Worm (Caenorhabditis elegans): ENCODE data around the gene ttr-49.
A peak's percentile ranks its signal among the peaks of the same experiment; 100 is the strongest.

The ttr-49 gene

DNA sequence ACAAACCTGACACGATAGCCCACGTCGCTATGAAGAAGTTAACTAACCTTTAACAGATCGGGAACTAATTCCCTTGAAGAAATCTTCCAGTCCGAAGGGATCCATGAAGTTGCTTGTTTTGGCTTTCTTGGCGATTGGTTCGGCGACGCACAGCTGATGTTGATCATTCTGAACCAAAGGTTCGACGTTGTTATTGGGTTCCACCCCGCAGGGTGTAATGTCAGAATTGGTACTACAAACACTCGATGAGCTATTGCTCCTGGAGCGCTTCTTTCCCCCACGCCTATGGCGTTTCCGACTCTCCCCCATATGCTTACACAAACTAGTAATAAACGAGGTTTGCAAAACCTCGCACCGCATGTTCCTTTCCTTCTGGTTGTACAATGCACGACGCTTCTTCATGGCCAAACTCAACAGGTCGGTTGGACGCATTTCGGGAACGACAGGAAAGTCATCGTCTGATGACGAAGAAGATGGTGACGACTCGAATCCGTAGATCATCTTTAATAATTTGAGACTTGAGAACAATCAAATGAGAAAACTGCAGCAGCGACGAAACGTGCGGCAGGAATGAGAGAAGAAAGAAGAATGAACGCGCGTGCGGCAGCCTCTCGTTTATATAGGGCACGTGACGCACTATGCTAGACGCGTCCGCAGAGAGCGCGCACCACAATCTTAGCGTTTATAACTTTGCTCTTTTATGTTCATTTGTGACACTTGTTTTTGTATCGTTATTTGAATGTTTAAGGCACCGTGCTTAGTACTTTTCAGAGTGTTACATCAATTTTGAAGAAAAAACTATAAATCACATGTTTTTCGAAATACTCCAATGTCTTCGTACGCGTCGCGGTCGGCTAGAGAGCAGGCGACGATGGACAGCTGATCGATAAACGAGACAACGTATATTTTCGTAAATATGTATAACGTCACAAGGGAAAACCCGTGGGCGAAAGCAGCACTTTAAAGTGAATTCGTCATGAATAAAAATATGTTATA lies 12.4 kb downstream of the ttr-49 start, which contains the start of gene tos-1:
Gene tos-1, minus strand, starts transcription at position 575 of the 996 bp plus-strand sequence.
- TF ChIP-seq pag-3 (tag; optimal IDR thresholded peaks at IDR 0.05; ENCODE audit: borderline replicate concordance, insufficient read depth): peak; percentile 7
- peak; percentile 100 for TF ChIP-seq pax-3 (tag; optimal IDR thresholded peaks at IDR 0.05)
- TF ChIP-seq unc-130 (tag; optimal IDR thresholded peaks at IDR 0.05): peak; percentile 69
- TF ChIP-seq nhr-28 (tag; optimal IDR thresholded peaks at IDR 0.05): peak; percentile 72
- TF ChIP-seq ztf-11 (tag; optimal IDR thresholded peaks at IDR 0.05): peak in 1 of 2 experiments; percentile 96
- TF ChIP-seq nhr-47 (tag; optimal IDR thresholded peaks at IDR 0.05): peak; percentile 100
- TF ChIP-seq elt-3 (tag; optimal IDR thresholded peaks at IDR 0.05): peak in 5 of 6 experiments; percentile 81 to 98 (median 90)
- peak; percentile 100 for TF ChIP-seq nhr-20 (tag; optimal IDR thresholded peaks at IDR 0.05)
- TF ChIP-seq hlh-17 (GFP tag; optimal IDR thresholded peaks at IDR 0.05; ENCODE audit: borderline replicate concordance): no peak
- peak; percentile 90 for TF ChIP-seq unc-62 (GFP tag; optimal IDR thresholded peaks at IDR 0.05)
- peak; percentile 97 for TF ChIP-seq sox-4 (tag; optimal IDR thresholded peaks at IDR 0.05)
- peak; percentile 95 for TF ChIP-seq ztf-4 (tag; optimal IDR thresholded peaks at IDR 0.05)
- TF ChIP-seq swsn-7 (tag; optimal IDR thresholded peaks at IDR 0.05): peak; percentile 100
- TF ChIP-seq dpl-1 (GFP tag; optimal IDR thresholded peaks at IDR 0.05): peak; percentile 78 to 85 (median 80)
- TF ChIP-seq nhr-85 (tag): peak; percentile 100
- peak; percentile 71 for TF ChIP-seq nhr-84 (tag; optimal IDR thresholded peaks at IDR 0.05)
- peak; percentile 89 to 96 for TF ChIP-seq lsy-2 (tag; optimal IDR thresholded peaks at IDR 0.05)
- peak; percentile 73 for TF ChIP-seq snpc-4 (tag; optimal IDR thresholded peaks at IDR 0.05)
- peak; percentile 66 for TF ChIP-seq lin-15B (tag; optimal IDR thresholded peaks at IDR 0.05)
- TF ChIP-seq fkh-8 (tag; optimal IDR thresholded peaks at IDR 0.05): peak; percentile 100
- TF ChIP-seq ces-1 (GFP tag; optimal IDR thresholded peaks at IDR 0.05): no peak
- peak; percentile 89 for TF ChIP-seq lir-3 (tag; optimal IDR thresholded peaks at IDR 0.05; ENCODE audit: poor library complexity)
- peak; percentile 98 for TF ChIP-seq fkh-10 (GFP tag; optimal IDR thresholded peaks at IDR 0.05)
- TF ChIP-seq aha-1 (tag; optimal IDR thresholded peaks at IDR 0.05): peak; percentile 90
- peak; percentile 100 for TF ChIP-seq snu-23 (GFP tag; optimal IDR thresholded peaks at IDR 0.05)
- TF ChIP-seq unc-86 (tag; optimal IDR thresholded peaks at IDR 0.05): peak; percentile 100
- TF ChIP-seq dsc-1 (tag; optimal IDR thresholded peaks at IDR 0.05): peak; percentile 100
- TF ChIP-seq lin-14 (GFP tag; optimal IDR thresholded peaks at IDR 0.05): peak; percentile 100
- TF ChIP-seq elt-2 (tag; optimal IDR thresholded peaks at IDR 0.05): peak; percentile 98
- TF ChIP-seq unc-30 (tag; optimal IDR thresholded peaks at IDR 0.05): no peak
- no peak for TF ChIP-seq F16B12.6 (tag; optimal IDR thresholded peaks at IDR 0.05)
- TF ChIP-seq nhr-76 (tag; optimal IDR thresholded peaks at IDR 0.05): peak; percentile 85
- TF ChIP-seq ceh-8 (GFP tag; optimal IDR thresholded peaks at IDR 0.05): peak; percentile 94
- peak; percentile 91 to 97 for TF ChIP-seq mdl-1 (tag; optimal IDR thresholded peaks at IDR 0.05)
- peak; percentile 95 for TF ChIP-seq hpl-2 (GFP tag; optimal IDR thresholded peaks at IDR 0.05)
- peak; percentile 97 for TF ChIP-seq unc-98 (GFP tag; IDR thresholded peaks at IDR 0.05)
- peak; percentile 99 for TF ChIP-seq ceh-88 (GFP tag; IDR thresholded peaks at IDR 0.05)
- peak; percentile 73 to 95 (median 94) for TF ChIP-seq ceh-82 (tag; optimal IDR thresholded peaks at IDR 0.05)
- peak; percentile 94 for TF ChIP-seq nhr-237 (tag; optimal IDR thresholded peaks at IDR 0.05)
- peak; percentile 35 for TF ChIP-seq ceh-90 (tag; optimal IDR thresholded peaks at IDR 0.05)
- TF ChIP-seq egl-13 (tag; optimal IDR thresholded peaks at IDR 0.05): peak; percentile 99
- peak; percentile 98 for TF ChIP-seq sup-37 (GFP tag; optimal IDR thresholded peaks at IDR 0.05)
- TF ChIP-seq nhr-77 (tag; optimal IDR thresholded peaks at IDR 0.05): peak; percentile 98
- peak; percentile 82 to 95 for TF ChIP-seq egl-27 (tag; optimal IDR thresholded peaks at IDR 0.05)
- TF ChIP-seq tlp-1 (tag; optimal IDR thresholded peaks at IDR 0.05): no peak
- TF ChIP-seq lin-39 (tag; optimal IDR thresholded peaks at IDR 0.05): peak; percentile 86
- TF ChIP-seq lin-35 (GFP tag; optimal IDR thresholded peaks at IDR 0.05): peak; percentile 87 to 93
- peak; percentile 99 for TF ChIP-seq isw-1 (GFP tag; IDR thresholded peaks at IDR 0.05)
- TF ChIP-seq xbp-1 (tag; optimal IDR thresholded peaks at IDR 0.05): peak; percentile 99

All from whole organism, L1 larva.